Fruit fly (Drosophila melanogaster) whole organism, embryonic: ENCODE data around the gene Trhn.
A peak's percentile ranks its signal among the peaks of the same experiment; 100 is the strongest.

Experiments
- Aef1 ChIP-seq: fragments of 200-800 bp; sonication (Bioruptor generic); IDR thresholded peaks from 3 replicates; pipeline ENCODE4 v1.3.6; 2022; ENCODE audit warnings: missing biosample characterization, missing genetic modification characterization
- Awh ChIP-seq: fragments of 200-800 bp; sonication (Bioruptor generic); IDR thresholded peaks from 2 replicates; pipeline ENCODE4, ENCODE4 v1.3.6; 2022; ENCODE audit warnings: missing biosample characterization, missing genetic modification characterization
- CG12071 ChIP-seq: fragments of 200-800 bp; sonication (Bioruptor generic); optimal IDR thresholded peaks from 3 replicates; lab custom pipeline; 2018; ENCODE audit warnings: missing biosample characterization, mild to moderate bottlenecking, missing genetic modification characterization
- CG12104 ChIP-seq: fragments of 200-800 bp; sonication (Bioruptor generic); optimal IDR thresholded peaks from 3 replicates; lab custom pipeline; 2016; ENCODE audit warnings: missing biosample characterization, missing genetic modification characterization
- CG12155 ChIP-seq: fragments of 200-800 bp; sonication (Bioruptor generic); optimal IDR thresholded peaks from 3 replicates; lab custom pipeline; 2016; ENCODE audit warnings: missing biosample characterization, missing genetic modification characterization
- CG12299 ChIP-seq: fragments of 200-800 bp; sonication (Bioruptor generic); optimal IDR thresholded peaks from 2 replicates; lab custom pipeline; 2018; ENCODE audit warnings: missing biosample characterization, mild to moderate bottlenecking, missing genetic modification characterization
- CG1233 ChIP-seq: fragments of 200-800 bp; sonication (Bioruptor generic); optimal IDR thresholded peaks from 4 replicates; lab custom pipeline; 2018; ENCODE audit warnings: missing biosample characterization, mild to moderate bottlenecking, missing genetic modification characterization
- CG13296 ChIP-seq: fragments of 200-800 bp; sonication (Bioruptor generic); optimal IDR thresholded peaks from 3 replicates; lab custom pipeline; 2018; ENCODE audit warnings: missing biosample characterization, mild to moderate bottlenecking, missing genetic modification characterization
- CG14014 ChIP-seq: fragments of 200-800 bp; sonication (Bioruptor generic); IDR thresholded peaks from 2 replicates; pipeline ENCODE4 v1.3.6; 2022; ENCODE audit warnings: missing biosample characterization, missing genetic modification characterization
- CG16815 ChIP-seq: fragments of 200-800 bp; sonication (Bioruptor generic); optimal IDR thresholded peaks from 3 replicates; lab custom pipeline; 2017; ENCODE audit warnings: missing biosample characterization, mild to moderate bottlenecking, missing genetic modification characterization
- CG17361 ChIP-seq: fragments of 200-800 bp; sonication (Bioruptor generic); IDR thresholded peaks from 3 replicates; pipeline ENCODE4 v1.3.6; 2022; ENCODE audit warnings: missing biosample characterization, missing genetic modification characterization
- CG18262 ChIP-seq: fragments of 200-800 bp; optimal IDR thresholded peaks from 3 replicates; lab custom pipeline; 2019; ENCODE audit warnings: missing biosample characterization, mild to moderate bottlenecking, missing genetic modification characterization, moderate library complexity
- CG2678 ChIP-seq: fragments of 200-800 bp; sonication (Bioruptor generic); optimal IDR thresholded peaks from 3 replicates; lab custom pipeline; 2019; ENCODE audit warnings: missing biosample characterization, mild to moderate bottlenecking, missing genetic modification characterization, moderate library complexity
- CG33557 ChIP-seq: fragments of 200-800 bp; sonication (Bioruptor generic); optimal IDR thresholded peaks from 2 replicates; lab custom pipeline; 2019; ENCODE audit warnings: missing biosample characterization, mild to moderate bottlenecking, missing genetic modification characterization, moderate library complexity
- CG5180 ChIP-seq: fragments of 200-800 bp; sonication (Bioruptor generic); optimal IDR thresholded peaks from 3 replicates; lab custom pipeline; 2017; ENCODE audit warnings: missing biosample characterization, missing genetic modification characterization, mild to moderate bottlenecking, moderate library complexity, missing genetic modification reagents
- CG6254 ChIP-seq: fragments of 200-800 bp; sonication (Bioruptor generic); optimal IDR thresholded peaks from 3 replicates; lab custom pipeline; 2017; ENCODE audit warnings: mild to moderate bottlenecking, missing biosample characterization, missing genetic modification reagents, missing genetic modification characterization
- CG6689 ChIP-seq: fragments of 200-800 bp; sonication (Bioruptor generic); IDR thresholded peaks from 2 replicates; pipeline ENCODE4 v1.3.6; 2022; ENCODE audit warnings: missing biosample characterization, missing genetic modification characterization
- CG7839 ChIP-seq: fragments of 200-800 bp; sonication (Bioruptor generic); optimal IDR thresholded peaks from 3 replicates; lab custom pipeline; 2018; ENCODE audit warnings: missing biosample characterization, mild to moderate bottlenecking, missing genetic modification characterization, moderate library complexity
- CHES-1-like ChIP-seq: fragments of 200-800 bp; sonication (Bioruptor generic); optimal IDR thresholded peaks from 2 replicates; lab custom pipeline; 2016; ENCODE audit warnings: missing biosample characterization, missing genetic modification characterization
- CrebB ChIP-seq: fragments of 200-800 bp; sonication (Bioruptor generic); optimal IDR thresholded peaks from 3 replicates; lab custom pipeline; 2018; ENCODE audit warnings: missing biosample characterization, mild to moderate bottlenecking, missing genetic modification characterization
- Dll ChIP-seq: fragments of 200-800 bp; sonication (Bioruptor generic); IDR thresholded peaks from 4 replicates; pipeline ENCODE4 v1.3.6; 2022; ENCODE audit warnings: missing biosample characterization, missing genetic modification characterization; ENCODE audit not compliant: partially characterized antibody
- Doc2 ChIP-seq: fragments of 200-800 bp; sonication (Bioruptor generic); IDR thresholded peaks from 2 replicates; pipeline ENCODE4 v1.3.6; 2022; ENCODE audit warnings: missing biosample characterization, missing genetic modification characterization
- GATAe ChIP-seq: fragments of 200-800 bp; sonication (Bioruptor generic); conservative IDR thresholded peaks from 2 replicates; pipeline ENCODE4 v1.3.6; 2022; ENCODE audit warnings: missing biosample characterization, missing genetic modification characterization
- Hr39 ChIP-seq: fragments of >200 bp; optimal IDR thresholded peaks from 2 replicates; lab custom pipeline; 2017
- Mrtf ChIP-seq: fragments of 200-800 bp; sonication (Bioruptor generic); IDR thresholded peaks from 3 replicates; pipeline ENCODE4 v1.3.6; 2022; ENCODE audit warnings: missing biosample characterization, missing genetic modification characterization
- NC2α ChIP-seq: fragments of 200-800 bp; sonication (Bioruptor generic); optimal IDR thresholded peaks from 2 replicates; lab custom pipeline; 2016; ENCODE audit warnings: missing biosample characterization, missing genetic modification characterization
- Nf-YB ChIP-seq: fragments of 200-800 bp; sonication (Bioruptor generic); optimal IDR thresholded peaks from 3 replicates; lab custom pipeline; 2019; ENCODE audit warnings: missing biosample characterization, mild to moderate bottlenecking, missing genetic modification characterization, moderate library complexity
- Pdp1 ChIP-seq, 2 experiments: fragments of 200-800 bp; sonication (Bioruptor generic); optimal IDR thresholded peaks; 3 replicates each; lab custom pipeline; 2016; ENCODE audit warnings: missing biosample characterization in 2 of 2, missing genetic modification characterization in 2 of 2, mild to moderate bottlenecking in 1 of 2, moderate library complexity in 1 of 2
- Sox100B ChIP-seq: fragments of 200-800 bp; sonication (Bioruptor generic); optimal IDR thresholded peaks from 3 replicates; lab custom pipeline; 2018; ENCODE audit warnings: missing biosample characterization, mild to moderate bottlenecking, missing genetic modification characterization
- Usf ChIP-seq: fragments of 200-800 bp; sonication (Bioruptor generic); optimal IDR thresholded peaks from 2 replicates; lab custom pipeline; 2017; ENCODE audit warnings: missing genotype, missing biosample characterization, missing genetic modification characterization
- ato ChIP-seq: fragments of 200-800 bp; sonication (Bioruptor generic); IDR thresholded peaks from 2 replicates; pipeline ENCODE4 v1.3.6; 2022; ENCODE audit warnings: missing biosample characterization, missing genetic modification characterization; ENCODE audit not compliant: partially characterized antibody
- bbx ChIP-seq: fragments of 200-800 bp; sonication (Bioruptor generic); IDR thresholded peaks from 2 replicates; pipeline ENCODE4 v1.3.6; 2022; ENCODE audit warnings: missing biosample characterization, missing genetic modification characterization; ENCODE audit not compliant: partially characterized antibody
- bcd ChIP-seq: fragments of 200-800 bp; sonication (Bioruptor generic); optimal IDR thresholded peaks from 2 replicates; lab custom pipeline; 2017; ENCODE audit warnings: missing biosample characterization, mild to moderate bottlenecking, missing genetic modification characterization
- ci ChIP-seq: fragments of 200-800 bp; sonication (Bioruptor generic); IDR thresholded peaks from 3 replicates; pipeline ENCODE4 v1.3.6; 2022; ENCODE audit warnings: missing biosample characterization, missing genetic modification characterization
- dan ChIP-seq: fragments of 200-800 bp; sonication (Bioruptor generic); IDR thresholded peaks from 2 replicates; pipeline ENCODE4 v1.3.6; 2022; ENCODE audit warnings: missing biosample characterization, missing genetic modification characterization
- dmrt99B ChIP-seq: fragments of 200-800 bp; sonication (Bioruptor generic); optimal IDR thresholded peaks from 2 replicates; lab custom pipeline; 2018; ENCODE audit warnings: missing biosample characterization, mild to moderate bottlenecking, missing genetic modification characterization, moderate library complexity
- gro ChIP-seq: fragments of 200-800 bp; sonication (Bioruptor generic); optimal IDR thresholded peaks from 2 replicates; lab custom pipeline; 2016; ENCODE audit warnings: missing biosample characterization, missing genetic modification characterization
- ind ChIP-seq: fragments of 200-800 bp; sonication (Bioruptor generic); optimal IDR thresholded peaks from 3 replicates; lab custom pipeline; 2016; ENCODE audit warnings: missing biosample characterization, missing genetic modification characterization
- jumu ChIP-seq: fragments of 200-800 bp; sonication (Bioruptor generic); optimal IDR thresholded peaks from 3 replicates; lab custom pipeline; 2016; ENCODE audit warnings: missing biosample characterization, missing genetic modification characterization
- kah ChIP-seq: fragments of 200-800 bp; sonication (Bioruptor generic); optimal IDR thresholded peaks from 2 replicates; lab custom pipeline; 2018; ENCODE audit warnings: missing biosample characterization, mild to moderate bottlenecking, missing genetic modification characterization
- mirr ChIP-seq: fragments of 200-800 bp; sonication (Bioruptor generic); optimal IDR thresholded peaks from 3 replicates; lab custom pipeline; 2018; ENCODE audit warnings: missing biosample characterization, mild to moderate bottlenecking, missing genetic modification characterization
- mld ChIP-seq: fragments of 200-800 bp; sonication (Bioruptor generic); IDR thresholded peaks from 3 replicates; pipeline ENCODE4 v1.3.6; 2022; ENCODE audit warnings: missing biosample characterization, missing genetic modification characterization; ENCODE audit not compliant: partially characterized antibody
- pan ChIP-seq, 4 experiments: fragments of >200 bp in 3 of 4; fragments of 200-800 bp in 1 of 4; sonication (Bioruptor generic) in 1 of 4; optimal IDR thresholded peaks in 3 of 4; IDR thresholded peaks in 1 of 4; 2 replicates each; pipeline versions ENCODE4 v1.3.6 to Lab custom; 2017 to 2022; ENCODE audit warnings: missing biosample characterization in 2 of 4, missing genetic modification characterization in 2 of 4, mixed read lengths in 1 of 4
- salm ChIP-seq: fragments of 200-800 bp; sonication (Bioruptor generic); optimal IDR thresholded peaks from 2 replicates; lab custom pipeline; 2018; ENCODE audit warnings: missing biosample characterization, mild to moderate bottlenecking, missing genetic modification characterization
- sd ChIP-seq: fragments of 200-800 bp; sonication (Bioruptor generic); optimal IDR thresholded peaks from 3 replicates; lab custom pipeline; 2018; ENCODE audit warnings: missing biosample characterization, mild to moderate bottlenecking, missing genetic modification characterization, moderate library complexity
- sr ChIP-seq: fragments of 200-800 bp; sonication (Bioruptor generic); IDR thresholded peaks from 3 replicates; pipeline ENCODE4 v1.3.6; 2022; ENCODE audit warnings: missing biosample characterization, missing genetic modification characterization
- tgo ChIP-seq: fragments of 200-800 bp; sonication (Bioruptor generic); IDR thresholded peaks from 3 replicates; pipeline ENCODE4 v1.3.6; 2022; ENCODE audit warnings: missing biosample characterization, missing genetic modification characterization
- tna ChIP-seq: fragments of 200-800 bp; sonication (Bioruptor generic); IDR thresholded peaks from 2 replicates; pipeline ENCODE4 v1.3.6; 2022; ENCODE audit warnings: missing biosample characterization, missing genetic modification characterization; ENCODE audit not compliant: partially characterized antibody
- ttk ChIP-seq: fragments of 200-800 bp; sonication (Bioruptor generic); IDR thresholded peaks from 2 replicates; pipeline ENCODE4 v2.1.2; 2022; ENCODE audit warnings: missing biosample characterization, missing genetic modification characterization
- twi ChIP-seq: fragments of 200-800 bp; optimal IDR thresholded peaks from 2 replicates; lab custom pipeline; 2019; ENCODE audit warnings: missing biosample characterization, mild to moderate bottlenecking, missing genetic modification characterization, moderate library complexity
- unpg ChIP-seq: fragments of 200-800 bp; sonication (Bioruptor generic); optimal IDR thresholded peaks from 3 replicates; lab custom pipeline; 2018; ENCODE audit warnings: missing biosample characterization, mild to moderate bottlenecking, missing genetic modification characterization, moderate library complexity
- wek ChIP-seq: fragments of 200-800 bp; sonication (Bioruptor generic); optimal IDR thresholded peaks from 3 replicates; lab custom pipeline; 2018; ENCODE audit warnings: missing biosample characterization, mild to moderate bottlenecking, missing genetic modification characterization, moderate library complexity
- wor ChIP-seq: fragments of 200-800 bp; sonication (Bioruptor generic); IDR thresholded peaks from 2 replicates; pipeline ENCODE4 v1.3.6; 2022; ENCODE audit warnings: missing biosample characterization, missing genetic modification characterization

The Trhn gene

DNA sequence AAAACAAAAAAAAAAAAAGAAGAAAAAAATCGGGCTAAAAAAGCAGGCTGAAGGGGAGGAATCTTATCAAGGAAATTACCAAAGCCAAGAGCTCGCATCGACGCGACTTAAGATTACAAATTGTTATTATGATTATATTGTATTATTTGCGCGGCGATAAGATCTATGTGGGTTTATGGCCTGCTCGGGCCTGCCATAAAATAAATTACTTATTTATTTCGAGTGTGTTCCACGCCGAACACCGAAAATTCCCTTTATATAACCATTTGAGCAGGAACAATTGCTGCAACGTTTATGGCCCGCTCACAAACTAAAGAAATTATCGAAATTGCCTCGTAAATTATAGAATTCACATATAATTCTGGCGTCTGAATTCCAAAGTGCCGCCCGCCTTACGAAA is 23.4 kb downstream of the Trhn start (continued):
- TF ChIP-seq mirr (GFP tag; lab: Kevin White, UChicago) (no peak), dmrt99B (tag; lab: Kevin White, UChicago) (peak; percentile 19), ato (no peak), sr (no peak), wek (GFP tag; lab: Kevin White, UChicago) (no peak), salm (tag; lab: Kevin White, UChicago) (peak; percentile 61), Usf (GFP tag; lab: Kevin White, UChicago) (no peak), Nf-YB (GFP tag; lab: Kevin White, UChicago) (peak; percentile 6), ci (GFP tag; lab: Robert Waterston, UW) (0 out of 3 replicates have a peak, but pooled peaks have one; percentile 28), dan (GFP tag; lab: Robert Waterston, UW) (no peak), bbx (GFP tag; lab: Robert Waterston, UW) (no peak), Mrtf (GFP tag; lab: Robert Waterston, UW) (no peak), Pdp1 (GFP tag; optimal IDR thresholded peaks at IDR 0.05; lab: Kevin White, UChicago) (peak in 1 of 2 experiments; percentile 54), ttk (GFP tag; lab: Robert Waterston, UW) (no peak), Aef1 (GFP tag; lab: Robert Waterston, UW) (no peak), unpg (peak; percentile 51), Hr39 (lab: Kevin White, UChicago) (no peak), CG16815 (GFP tag; lab: Kevin White, UChicago) (no peak), tgo (no peak), sd (tag; lab: Kevin White, UChicago) (peak; percentile 1), jumu (no peak), ind (no peak), tna (GFP tag; lab: Robert Waterston, UW) (no peak), CG14014 (GFP tag; lab: Robert Waterston, UW) (no peak), GATAe (GFP tag; lab: Robert Waterston, UW) (0 out of 2 replicates have a peak, but pooled peaks have one; percentile 30), NC2α (GFP tag; lab: Kevin White, UChicago) (no peak), CG5180 (GFP tag; lab: Kevin White, UChicago) (peak; percentile 0), CG12299 (tag; lab: Kevin White, UChicago) (no peak), CG1233 (peak; percentile 22), CG7839 (peak; percentile 10), Doc2 (GFP tag; lab: Robert Waterston, UW) (no peak), CG13296 (peak; percentile 54), pan (optimal IDR thresholded peaks at IDR 0.05; lab: Kevin White, UChicago) (no peak), pan (GFP tag; optimal IDR thresholded peaks at IDR 0.05 in 1 of 2, IDR thresholded peaks at IDR 0.05 in 1 of 2) (no peak), CG12071 (GFP tag; lab: Kevin White, UChicago) (peak; percentile 34), CG6254 (GFP tag; lab: Kevin White, UChicago) (peak; percentile 50), wor (GFP tag; lab: Robert Waterston, UW) (no peak), CG17361 (GFP tag; lab: Robert Waterston, UW) (no peak), CrebB (tag; lab: Kevin White, UChicago) (peak; percentile 5), Sox100B (GFP tag; lab: Kevin White, UChicago) (peak; percentile 3), CG6689 (no peak), kah (no peak)

DNA sequence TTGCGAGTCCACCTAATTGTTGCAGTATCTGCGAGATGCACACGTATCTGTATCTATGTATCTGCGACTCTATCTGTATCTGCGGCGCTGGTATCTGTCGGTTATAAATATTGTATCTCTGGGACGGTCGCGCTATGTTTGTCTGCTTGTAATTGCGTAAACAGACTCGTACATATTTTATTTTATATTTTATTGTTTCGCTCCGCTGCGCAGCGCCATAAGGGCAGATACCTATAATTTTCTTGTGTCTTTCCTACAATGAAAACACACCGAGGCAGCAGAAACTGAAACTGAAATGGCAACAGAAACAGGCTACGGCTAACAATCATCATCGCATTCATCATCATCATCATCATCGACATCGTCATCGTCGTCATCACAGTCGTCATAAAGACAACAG is 24.5 kb downstream of the Trhn start:
- TF ChIP-seq CG33557 (GFP tag; lab: Kevin White, UChicago) = peak; percentile 17
- no peak for TF ChIP-seq CHES-1-like (GFP tag; lab: Kevin White, UChicago)
- TF ChIP-seq Dll (GFP tag; lab: Robert Waterston, UW) = no peak
- TF ChIP-seq mld (GFP tag; lab: Robert Waterston, UW) = no peak
- no peak for TF ChIP-seq CG18262 (tag; lab: Kevin White, UChicago)
- no peak for TF ChIP-seq Awh (GFP tag; lab: Robert Waterston, UW)
- TF ChIP-seq CG12104 (GFP tag; lab: Kevin White, UChicago) = no peak
- TF ChIP-seq gro (GFP tag; lab: Kevin White, UChicago) = no peak
- TF ChIP-seq twi (tag; lab: Kevin White, UChicago) = peak; percentile 27
- no peak for TF ChIP-seq CG12155
- peak; percentile 20 for TF ChIP-seq CG2678 (tag; lab: Kevin White, UChicago)
- TF ChIP-seq bcd (GFP tag; lab: Kevin White, UChicago) = no peak
